Worm (Caenorhabditis elegans): Measurements from ENCODE around the gene Y58A7A.2.

DNA sequence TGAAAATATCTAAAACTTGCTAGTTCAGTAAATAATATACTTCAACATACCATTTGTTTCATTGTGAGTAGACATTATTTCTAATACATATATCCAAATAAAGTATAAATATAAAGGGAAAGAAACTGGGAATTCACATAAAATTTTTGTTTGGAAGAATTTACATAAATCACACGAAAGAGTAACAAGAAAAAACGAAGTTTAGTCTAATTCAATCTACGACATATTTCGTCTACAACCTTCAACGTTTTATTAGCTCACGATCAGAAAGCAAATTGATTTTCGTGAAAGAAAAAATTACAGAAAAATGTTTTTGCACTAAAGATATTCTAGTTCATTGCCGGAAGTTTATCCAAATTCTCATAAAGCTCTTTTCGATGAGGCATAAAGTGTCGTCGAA is 25.1 kb upstream of the Y58A7A.2 start, which contains the start of gene C04F5.2:
- no peak for TF ChIP-seq sem-4 (tag; optimal IDR thresholded peaks at IDR 0.05)
- no peak for TF ChIP-seq ZK546.5 (tag; optimal IDR thresholded peaks at IDR 0.05)
- TF ChIP-seq nhr-12 (tag; optimal IDR thresholded peaks at IDR 0.05), result no peak
- TF ChIP-seq ama-1 (optimal IDR thresholded peaks at IDR 0.05), result no peak
- TF ChIP-seq mdl-1 (tag; optimal IDR thresholded peaks at IDR 0.05), result no peak
- TF ChIP-seq dmd-4 (tag; optimal IDR thresholded peaks at IDR 0.05), result no peak
- no peak for TF ChIP-seq nhr-25 (tag; optimal IDR thresholded peaks at IDR 0.05)
- no peak for TF ChIP-seq elt-3 (tag; optimal IDR thresholded peaks at IDR 0.05)
- TF ChIP-seq snpc-4 (tag; optimal IDR thresholded peaks at IDR 0.05), result no peak
- TF ChIP-seq nhr-11 (tag; optimal IDR thresholded peaks at IDR 0.05), result no peak
